Fruit fly (Drosophila melanogaster): ENCODE data around the gene RabGGTb.

DNA sequence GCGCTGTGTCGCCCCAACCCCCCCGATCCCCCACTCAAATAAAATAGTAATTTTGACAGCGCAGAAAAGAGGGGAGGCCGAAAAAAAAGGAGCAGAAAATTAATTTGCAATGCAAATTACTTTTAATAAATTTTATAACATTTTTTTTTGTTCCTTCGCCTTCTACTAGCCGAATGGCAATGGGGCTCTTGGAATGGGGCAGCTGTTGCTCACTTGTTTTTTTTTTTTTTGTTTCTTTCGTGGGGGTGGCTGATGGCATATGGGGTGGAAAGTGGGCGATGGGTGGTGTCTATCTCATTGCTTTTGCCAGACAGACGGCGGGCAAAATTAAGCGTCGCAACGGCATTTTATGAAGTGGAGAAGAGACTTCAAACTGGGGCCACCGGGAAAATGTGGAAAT, 41.7 kb downstream of the RabGGTb start:
- TF ChIP-seq ttk (optimal IDR thresholded peaks at IDR 0.05) (no peak), Myc (optimal IDR thresholded peaks at IDR 0.05) (no peak), psq (optimal IDR thresholded peaks at IDR 0.05) (no peak)

All from Kc167 (cell line).